Worm (Caenorhabditis elegans) whole organism, L1 larva: ENCODE results near the gene T20D3.6.
A peak's percentile ranks its signal among the peaks of the same experiment; 100 is the strongest.

Experiments
- C04F5.9 ChIP-seq: sonication (generic microtip); optimal IDR thresholded peaks from 2 replicates; lab custom pipeline; 2016; ENCODE audit warnings: missing genetic modification characterization, missing compliant biosample characterization
- C16A3.4 ChIP-seq: fragments of 150-350 bp; optimal IDR thresholded peaks from 2 replicates; lab custom pipeline; 2014; ENCODE audit warnings: missing biosample characterization, missing genetic modification characterization
- C34B4.2 ChIP-seq: sonication (generic microtip); optimal IDR thresholded peaks from 2 replicates; lab custom pipeline; 2017; ENCODE audit warnings: mild to moderate bottlenecking, missing genetic modification characterization, missing compliant biosample characterization
- F16B12.6 ChIP-seq: fragments of 150-350 bp; optimal IDR thresholded peaks from 2 replicates; lab custom pipeline; 2014; ENCODE audit warnings: missing biosample characterization, missing genetic modification characterization
- Y116A8C.19 ChIP-seq: sonication (generic microtip); optimal IDR thresholded peaks from 2 replicates; lab custom pipeline; 2016; ENCODE audit warnings: missing compliant biosample characterization, missing genetic modification characterization, borderline replicate concordance
- ceh-63 ChIP-seq: fragments of 200-800 bp; sonication (Bioruptor generic); optimal IDR thresholded peaks from 2 replicates; lab custom pipeline; 2018; ENCODE audit warnings: mild to moderate bottlenecking, missing genetic modification characterization, missing compliant biosample characterization
- ceh-8 ChIP-seq: fragments of 200-800 bp; sonication (Bioruptor generic); optimal IDR thresholded peaks from 2 replicates; lab custom pipeline; 2018; ENCODE audit warnings: mild to moderate bottlenecking, missing genetic modification characterization, moderate library complexity, missing compliant biosample characterization
- ceh-88 ChIP-seq: fragments of 200-800 bp; sonication (Bioruptor generic); IDR thresholded peaks from 2 replicates; pipeline ENCODE4 v1.3.6; 2022; ENCODE audit warnings: missing genetic modification characterization, missing compliant biosample characterization
- ces-1 ChIP-seq: fragments of 150-350 bp; optimal IDR thresholded peaks from 2 replicates; lab custom pipeline; 2014; ENCODE audit warnings: missing biosample characterization, missing genetic modification reagents, missing genetic modification characterization
- dpl-1 ChIP-seq, 3 experiments: fragments of 150-350 bp in 2 of 3; sonication (generic microtip) in 1 of 3; optimal IDR thresholded peaks; 2 replicates each; lab custom pipeline; 2014 to 2017; ENCODE audit warnings: missing biosample characterization in 3 of 3, missing genetic modification characterization in 3 of 3, missing genetic modification reagents in 3 of 3
- dsc-1 ChIP-seq: sonication (generic microtip); optimal IDR thresholded peaks from 2 replicates; lab custom pipeline; 2016; ENCODE audit warnings: mild to moderate bottlenecking, missing genetic modification characterization, missing compliant biosample characterization
- efl-1 ChIP-seq, 4 experiments: fragments of 150-350 bp; optimal IDR thresholded peaks in 3 of 4; peaks in 1 of 4; 1 replicate in 1 of 4; 2 replicates in 3 of 4; lab custom pipeline; 2014; ENCODE audit warnings: missing biosample characterization in 2 of 4, missing genetic modification characterization in 2 of 4, missing genetic modification reagents in 2 of 4
- efl-3 ChIP-seq: fragments of 200-800 bp; sonication (Bioruptor generic); optimal IDR thresholded peaks from 2 replicates; lab custom pipeline; 2018; ENCODE audit warnings: mild to moderate bottlenecking, missing genetic modification characterization, missing compliant biosample characterization
- egl-13 ChIP-seq: sonication (generic microtip); optimal IDR thresholded peaks from 2 replicates; lab custom pipeline; 2016; ENCODE audit warnings: missing genotype, missing genetic modification reagents, missing genetic modification characterization, missing compliant biosample characterization
- egl-27 ChIP-seq, 2 experiments: fragments of 150-350 bp in 1 of 2; sonication (generic microtip); optimal IDR thresholded peaks; 3 replicates each; lab custom pipeline; 2017 to 2018; ENCODE audit warnings: missing biosample characterization in 2 of 2, missing genetic modification characterization in 2 of 2, missing genetic modification reagents in 2 of 2
- elt-2 ChIP-seq: sonication (generic microtip); optimal IDR thresholded peaks from 2 replicates; lab custom pipeline; 2016; ENCODE audit warnings: missing genetic modification characterization, mild to moderate bottlenecking, inconsistent platforms, missing compliant biosample characterization, missing genetic modification reagents
- ets-5 ChIP-seq: fragments of 200-800 bp; sonication (Bioruptor generic); IDR thresholded peaks from 2 replicates; pipeline ENCODE4 v1.3.6; 2022; ENCODE audit warnings: missing genetic modification characterization, missing compliant biosample characterization
- fkh-10 ChIP-seq: sonication (generic microtip); optimal IDR thresholded peaks from 2 replicates; lab custom pipeline; 2017; ENCODE audit warnings: missing biosample characterization, missing genetic modification reagents, missing genetic modification characterization
- fkh-4 ChIP-seq: sonication (generic microtip); optimal IDR thresholded peaks from 2 replicates; lab custom pipeline; 2016; ENCODE audit warnings: missing compliant biosample characterization, missing genetic modification characterization, borderline replicate concordance
- fkh-8 ChIP-seq: sonication (generic microtip); optimal IDR thresholded peaks from 2 replicates; lab custom pipeline; 2016; ENCODE audit warnings: mild to moderate bottlenecking, missing genetic modification characterization, missing compliant biosample characterization
- hlh-17 ChIP-seq: fragments of 200-800 bp; sonication (Bioruptor generic); optimal IDR thresholded peaks from 2 replicates; lab custom pipeline; 2018; ENCODE audit warnings: missing genetic modification characterization, mild to moderate bottlenecking, missing compliant biosample characterization, moderate library complexity, borderline replicate concordance
- hlh-4 ChIP-seq: sonication (generic microtip); optimal IDR thresholded peaks from 2 replicates; lab custom pipeline; 2016; ENCODE audit warnings: mild to moderate bottlenecking, missing genetic modification characterization, missing compliant biosample characterization
- irx-1 ChIP-seq: sonication (generic microtip); optimal IDR thresholded peaks from 2 replicates; lab custom pipeline; 2016; ENCODE audit warnings: missing genetic modification characterization, missing compliant biosample characterization
- isw-1 ChIP-seq: fragments of 200-800 bp; sonication (Bioruptor generic); IDR thresholded peaks from 2 replicates; pipeline ENCODE4 v1.3.6; 2022; ENCODE audit warnings: missing genetic modification characterization, missing compliant biosample characterization
- jun-1 ChIP-seq: fragments of 150-350 bp; optimal IDR thresholded peaks from 2 replicates; lab custom pipeline; 2014; ENCODE audit warnings: missing biosample characterization, missing genetic modification reagents, missing genetic modification characterization
- lin-15B ChIP-seq: fragments of 150-350 bp; sonication (generic microtip); optimal IDR thresholded peaks from 3 replicates; lab custom pipeline; 2014; ENCODE audit warnings: missing biosample characterization, missing genetic modification characterization
- lin-35 ChIP-seq, 2 experiments: fragments of 150-350 bp; optimal IDR thresholded peaks; 2 replicates each; lab custom pipeline; 2014; ENCODE audit warnings: missing biosample characterization in 2 of 2, missing genetic modification characterization in 2 of 2, missing genetic modification reagents in 2 of 2
- lir-3 ChIP-seq: sonication (generic microtip); optimal IDR thresholded peaks from 2 replicates; lab custom pipeline; 2016; ENCODE audit warnings: mild to moderate bottlenecking, missing genetic modification characterization, moderate library complexity, missing compliant biosample characterization; ENCODE audit not compliant: poor library complexity
- lsy-2 ChIP-seq, 2 experiments: fragments of 150-350 bp; optimal IDR thresholded peaks; 2 replicates each; lab custom pipeline; 2014; ENCODE audit warnings: missing biosample characterization in 2 of 2, missing genetic modification characterization in 2 of 2
- mab-9 ChIP-seq: fragments of 200-800 bp; sonication (Bioruptor generic); IDR thresholded peaks from 2 replicates; pipeline ENCODE4 v1.3.6; 2022; ENCODE audit warnings: missing genetic modification reagents, missing genetic modification characterization, missing compliant biosample characterization
- mef-2 ChIP-seq: fragments of 150-350 bp; optimal IDR thresholded peaks from 2 replicates; lab custom pipeline; 2014; ENCODE audit warnings: missing biosample characterization, missing genetic modification characterization
- mep-1 ChIP-seq: fragments of 150-350 bp; optimal IDR thresholded peaks from 2 replicates; lab custom pipeline; 2014; ENCODE audit warnings: missing biosample characterization, missing genetic modification characterization
- nhr-12 ChIP-seq: sonication (generic microtip); optimal IDR thresholded peaks from 2 replicates; lab custom pipeline; 2017; ENCODE audit warnings: missing biosample characterization, missing genetic modification characterization
- nhr-19 ChIP-seq: fragments of 200-800 bp; sonication (Bioruptor generic); conservative IDR thresholded peaks from 2 replicates; pipeline ENCODE4 v1.3.6; 2022; ENCODE audit warnings: missing genetic modification characterization, missing compliant biosample characterization
- nhr-20 ChIP-seq: sonication (generic microtip); optimal IDR thresholded peaks from 2 replicates; lab custom pipeline; 2016; ENCODE audit warnings: mild to moderate bottlenecking, missing genetic modification characterization, missing compliant biosample characterization
- nhr-237 ChIP-seq: fragments of 150-350 bp; optimal IDR thresholded peaks from 2 replicates; lab custom pipeline; 2014; ENCODE audit warnings: missing biosample characterization, missing genetic modification characterization
- nhr-47 ChIP-seq: sonication (generic microtip); optimal IDR thresholded peaks from 2 replicates; lab custom pipeline; 2016; ENCODE audit warnings: mild to moderate bottlenecking, missing genetic modification characterization, moderate library complexity, missing compliant biosample characterization
- nhr-71 ChIP-seq: sonication (generic microtip); optimal IDR thresholded peaks from 2 replicates; lab custom pipeline; 2016; ENCODE audit warnings: mild to moderate bottlenecking, missing genetic modification characterization, moderate library complexity, missing compliant biosample characterization
- nhr-77 ChIP-seq: fragments of 150-350 bp; optimal IDR thresholded peaks from 2 replicates; lab custom pipeline; 2014; ENCODE audit warnings: missing biosample characterization, missing genetic modification characterization
- nhr-84 ChIP-seq: sonication (generic microtip); optimal IDR thresholded peaks from 2 replicates; lab custom pipeline; 2017; ENCODE audit warnings: missing biosample characterization, missing genetic modification characterization
- nhr-85 ChIP-seq: sonication (generic microtip); peaks from one replicate; lab custom pipeline; 2016; ENCODE audit warnings: missing genetic modification characterization, inconsistent platforms, missing compliant biosample characterization
- pag-3 ChIP-seq: sonication (generic microtip); optimal IDR thresholded peaks from 2 replicates; lab custom pipeline; 2017; ENCODE audit warnings: missing genetic modification characterization, mild to moderate bottlenecking, missing compliant biosample characterization, antibody characterized with exemption, borderline replicate concordance; ENCODE audit not compliant: insufficient read depth
- snpc-4 ChIP-seq: fragments of 150-350 bp; optimal IDR thresholded peaks from 2 replicates; lab custom pipeline; 2014; ENCODE audit warnings: missing biosample characterization, missing genetic modification characterization
- snu-23 ChIP-seq: sonication (generic microtip); optimal IDR thresholded peaks from 2 replicates; lab custom pipeline; 2016; ENCODE audit warnings: missing genetic modification characterization, missing compliant biosample characterization
- sox-4 ChIP-seq: sonication (generic microtip); optimal IDR thresholded peaks from 2 replicates; lab custom pipeline; 2016; ENCODE audit warnings: missing genetic modification characterization, missing compliant biosample characterization
- sptf-1 ChIP-seq: fragments of 150-350 bp; optimal IDR thresholded peaks from 2 replicates; lab custom pipeline; 2014; ENCODE audit warnings: missing biosample characterization, missing genetic modification characterization
- swsn-7 ChIP-seq: sonication (generic microtip); optimal IDR thresholded peaks from 2 replicates; lab custom pipeline; 2016; ENCODE audit warnings: missing genetic modification characterization, missing compliant biosample characterization
- unc-130 ChIP-seq: fragments of 150-350 bp; optimal IDR thresholded peaks from 2 replicates; lab custom pipeline; 2017; ENCODE audit warnings: missing biosample characterization, missing genetic modification characterization, inconsistent platforms
- unc-30 ChIP-seq: sonication (generic microtip); optimal IDR thresholded peaks from 2 replicates; lab custom pipeline; 2017; ENCODE audit warnings: missing biosample characterization, missing genetic modification characterization
- unc-62 ChIP-seq: fragments of 150-350 bp; optimal IDR thresholded peaks from 2 replicates; lab custom pipeline; 2014; ENCODE audit warnings: missing biosample characterization, missing genetic modification reagents, missing genetic modification characterization
- unc-86 ChIP-seq: sonication (generic microtip); optimal IDR thresholded peaks from 2 replicates; lab custom pipeline; 2016; ENCODE audit warnings: missing genetic modification characterization, missing compliant biosample characterization
- xbp-1 ChIP-seq: sonication (generic microtip); optimal IDR thresholded peaks from 2 replicates; lab custom pipeline; 2016; ENCODE audit warnings: missing genetic modification characterization, missing compliant biosample characterization
- zip-4 ChIP-seq: fragments of 200-800 bp; sonication (Bioruptor generic); optimal IDR thresholded peaks from 2 replicates; lab custom pipeline; 2018; ENCODE audit warnings: mild to moderate bottlenecking, missing genetic modification characterization, moderate library complexity, missing compliant biosample characterization

T20D3.6 gene

DNA sequence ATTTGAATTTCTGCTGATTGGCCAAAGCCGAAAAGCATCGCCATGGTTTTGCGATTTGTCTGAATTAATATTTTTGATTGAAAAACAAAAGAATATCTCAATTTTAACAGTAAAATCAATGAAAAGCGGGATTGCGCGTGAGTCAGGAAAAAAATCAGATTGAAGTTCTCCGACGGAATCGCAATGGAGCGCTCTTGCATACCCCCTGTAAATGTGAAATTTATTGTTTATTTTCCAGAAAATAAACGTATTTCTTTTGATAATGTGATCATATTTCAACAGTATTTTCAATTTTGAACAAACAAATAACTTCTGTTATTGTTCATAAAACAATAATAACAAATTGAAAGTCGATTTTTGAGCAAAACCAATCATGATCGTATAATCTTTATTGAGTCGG lies 2.5 kb upstream of the T20D3.6 start, which contains the start of gene vps-26 (continued):
- no peak for TF ChIP-seq elt-2
- TF ChIP-seq nhr-19 (GFP tag; lab: Robert Waterston, UW), result no peak
- TF ChIP-seq efl-3 (GFP tag; lab: Kevin White, UChicago), result no peak
- no peak for TF ChIP-seq zip-4
- no peak for TF ChIP-seq hlh-17 (GFP tag; lab: Kevin White, UChicago)
- TF ChIP-seq mef-2, result no peak
- no peak for TF ChIP-seq nhr-84 (tag; lab: Kevin White, UChicago)
- TF ChIP-seq Y116A8C.19, result no peak
- no peak for TF ChIP-seq C16A3.4
- TF ChIP-seq ceh-63 (GFP tag; lab: Kevin White, UChicago), result no peak
- no peak for TF ChIP-seq snpc-4 (tag; lab: Kevin White, UChicago)
- TF ChIP-seq fkh-8 (tag; lab: Kevin White, UChicago), result no peak
- no peak for TF ChIP-seq nhr-237
- peak; percentile 35 to 43 for TF ChIP-seq efl-1 (optimal IDR thresholded peaks at IDR 0.05; lab: Kevin White, UChicago)
- peak in 1 of 2 experiments; percentile 38 for TF ChIP-seq efl-1 (GFP tag; optimal IDR thresholded peaks at IDR 0.05 in 1 of 2; lab: Kevin White, UChicago)
- peak; percentile 2 for TF ChIP-seq nhr-47
- no peak for TF ChIP-seq dsc-1 (tag; lab: Kevin White, UChicago)
- TF ChIP-seq irx-1 (tag; lab: Kevin White, UChicago), result peak; percentile 13
- peak; percentile 3 for TF ChIP-seq F16B12.6 (tag; lab: Kevin White, UChicago)
- no peak for TF ChIP-seq mab-9 (GFP tag; lab: Robert Waterston, UW)
- no peak for TF ChIP-seq pag-3 (tag; lab: Kevin White, UChicago)
- TF ChIP-seq unc-30 (tag; lab: Kevin White, UChicago), result no peak
- no peak for TF ChIP-seq swsn-7 (tag; lab: Kevin White, UChicago)
- TF ChIP-seq lsy-2 (tag; optimal IDR thresholded peaks at IDR 0.05; lab: Kevin White, UChicago), result peak; percentile 32 to 55
- TF ChIP-seq ceh-8 (GFP tag; lab: Kevin White, UChicago), result no peak
- no peak for TF ChIP-seq sox-4 (tag; lab: Kevin White, UChicago)
- TF ChIP-seq jun-1 (tag; lab: Kevin White, UChicago), result no peak
- TF ChIP-seq ets-5, result no peak
- no peak for TF ChIP-seq unc-86 (tag; lab: Kevin White, UChicago)
- peak; percentile 1 to 46 (median 13) for TF ChIP-seq dpl-1 (GFP tag; optimal IDR thresholded peaks at IDR 0.05; lab: Kevin White, UChicago)
- TF ChIP-seq fkh-4, result no peak
- TF ChIP-seq unc-130 (tag; lab: Kevin White, UChicago), result no peak
- no peak for TF ChIP-seq sptf-1 (tag; lab: Kevin White, UChicago)
- no peak for TF ChIP-seq unc-62 (GFP tag; lab: Kevin White, UChicago)
- TF ChIP-seq hlh-4, result no peak
- TF ChIP-seq lir-3 (tag; lab: Kevin White, UChicago), result no peak
- peak; percentile 22 for TF ChIP-seq xbp-1 (tag; lab: Kevin White, UChicago)
- TF ChIP-seq nhr-77, result no peak
- no peak for TF ChIP-seq lin-15B (tag; lab: Kevin White, UChicago)
- TF ChIP-seq fkh-10, result no peak
- peak; percentile 33 for TF ChIP-seq snu-23 (GFP tag; lab: Kevin White, UChicago)
- peak; percentile 37 for TF ChIP-seq mep-1 (tag; lab: Kevin White, UChicago)
- no peak for TF ChIP-seq ceh-88 (GFP tag; lab: Robert Waterston, UW)
- TF ChIP-seq egl-13 (tag; lab: Kevin White, UChicago), result no peak
- TF ChIP-seq lin-35 (GFP tag; optimal IDR thresholded peaks at IDR 0.05; lab: Kevin White, UChicago), result peak; percentile 20 to 39
- TF ChIP-seq nhr-85 (tag; lab: Kevin White, UChicago), result no peak
- no peak for TF ChIP-seq C04F5.9 (tag; lab: Kevin White, UChicago)
- no peak for TF ChIP-seq egl-27 (tag; optimal IDR thresholded peaks at IDR 0.05; lab: Kevin White, UChicago)
- TF ChIP-seq ces-1 (GFP tag; lab: Kevin White, UChicago), result no peak
- no peak for TF ChIP-seq isw-1 (GFP tag; lab: Robert Waterston, UW)
- TF ChIP-seq nhr-20 (tag; lab: Kevin White, UChicago), result peak; percentile 8
- TF ChIP-seq nhr-12, result no peak
- TF ChIP-seq C34B4.2, result no peak
- peak; percentile 37 for TF ChIP-seq nhr-71
